Fruit fly (Drosophila melanogaster): ENCODE results near the gene CG5516.

dm6 chr3R:16008300-16008699 is 44.6 kb downstream of the CG5516 start:
- TF ChIP-seq CG32006 (GFP tag; optimal IDR thresholded peaks at IDR 0.05) (no peak), CG8319 (GFP tag; optimal IDR thresholded peaks at IDR 0.05) (no peak), topi (GFP tag; optimal IDR thresholded peaks at IDR 0.05) (no peak), dac (GFP tag; optimal IDR thresholded peaks at IDR 0.05) (no peak), Hr4 (GFP tag; optimal IDR thresholded peaks at IDR 0.05) (no peak), CG6792 (GFP tag; optimal IDR thresholded peaks at IDR 0.05) (no peak), esn (GFP tag; optimal IDR thresholded peaks at IDR 0.05) (no peak), CG9139 (GFP tag; optimal IDR thresholded peaks at IDR 0.05) (no peak), cyc (GFP tag; optimal IDR thresholded peaks at IDR 0.05) (no peak), CG6854 (GFP tag; optimal IDR thresholded peaks at IDR 0.05) (no peak), CG10631 (GFP tag; optimal IDR thresholded peaks at IDR 0.05) (no peak), eg (GFP tag; IDR thresholded peaks at IDR 0.05) (no peak)

All from whole organism, prepupa.